Worm (Caenorhabditis elegans): ENCODE data around the gene T28H10.2.
A peak's percentile ranks its signal among the peaks of the same experiment; 100 is the strongest.

The T28H10.2 gene

ce11 chrV:12497725-12498263 lies 15.0 kb downstream of the T28H10.2 start, which contains the start of the genes W04D2.4 and rbm-25 (continued):
- TF ChIP-seq nhr-48 (tag; optimal IDR thresholded peaks at IDR 0.05) (peak; percentile 49), unc-130 (GFP tag; optimal IDR thresholded peaks at IDR 0.05) (no peak), lin-38 (GFP tag; IDR thresholded peaks at IDR 0.05) (peak; percentile 71), T20F7.1 (GFP tag; optimal IDR thresholded peaks at IDR 0.05) (peak; percentile 80), hlh-11 (tag; optimal IDR thresholded peaks at IDR 0.05) (peak; percentile 56), hlh-30 (tag; optimal IDR thresholded peaks at IDR 0.05; ENCODE audit: insufficient read depth) (peak; percentile 63)

ce11 chrV:12494522-12494921 lies 18.2 kb downstream of the T28H10.2 start, which contains the start of gene mrps-11:
TSS of gene mrps-11 (minus strand) at chrV:12494622.
- TF ChIP-seq nhr-77 (tag; optimal IDR thresholded peaks at IDR 0.05) (no peak), ceh-32 (tag; optimal IDR thresholded peaks at IDR 0.05; ENCODE audit: poor library complexity) (no peak), nhr-48 (tag; optimal IDR thresholded peaks at IDR 0.05) (no peak), lim-7 (GFP tag; IDR thresholded peaks at IDR 0.05) (no peak), nhr-237 (tag; optimal IDR thresholded peaks at IDR 0.05) (no peak), mdt-29 (GFP tag; IDR thresholded peaks at IDR 0.05) (no peak), egl-27 (tag; optimal IDR thresholded peaks at IDR 0.05) (no peak), cey-2 (tag; optimal IDR thresholded peaks at IDR 0.05; ENCODE audit: borderline replicate concordance, insufficient read depth) (no peak), nhr-102 (tag; optimal IDR thresholded peaks at IDR 0.05) (no peak), F10B5.3 (tag; optimal IDR thresholded peaks at IDR 0.05) (no peak), mes-2 (tag; optimal IDR thresholded peaks at IDR 0.05; ENCODE audit: poor library complexity, severe bottlenecking) (no peak), unc-39 (tag; optimal IDR thresholded peaks at IDR 0.05) (no peak)

ce11 chrV:12491070-12491643 lies 21.6 kb downstream of the T28H10.2 start:
- TF ChIP-seq unc-130 (GFP tag; optimal IDR thresholded peaks at IDR 0.05) (peak; percentile 65), ZK337.2 (GFP tag; IDR thresholded peaks at IDR 0.05) (0 out of 2 replicates have a peak, but pooled peaks have one; percentile 3), mdt-29 (GFP tag; IDR thresholded peaks at IDR 0.05) (peak; percentile 58; the same call in 1 of the 2 replicates), ztf-11 (tag; optimal IDR thresholded peaks at IDR 0.05) (no peak), nhr-77 (tag; optimal IDR thresholded peaks at IDR 0.05) (peak; percentile 24), zfp-3 (GFP tag; conservative IDR thresholded peaks at IDR 0.05) (0 out of 2 replicates have a peak, but pooled peaks have one; percentile 30), dmd-6 (GFP tag; IDR thresholded peaks at IDR 0.05) (peak; percentile 68), nhr-28 (tag; optimal IDR thresholded peaks at IDR 0.05) (peak; percentile 30), php-3 (GFP tag; IDR thresholded peaks at IDR 0.05) (no peak), hlh-11 (tag; optimal IDR thresholded peaks at IDR 0.05) (peak; percentile 92), dmd-8 (GFP tag; IDR thresholded peaks at IDR 0.05) (0 out of 2 replicates have a peak, but pooled peaks have one; percentile 29), snpc-4 (tag; optimal IDR thresholded peaks at IDR 0.05) (peak; percentile 94), zip-11 (GFP tag; IDR thresholded peaks at IDR 0.05) (0 out of 2 replicates have a peak, but pooled peaks have one; percentile 43), daf-16 (GFP tag; optimal IDR thresholded peaks at IDR 0.05) (peak; percentile 38 to 87), daf-16 (tag; optimal IDR thresholded peaks at IDR 0.05) (peak; percentile 84), hlh-30 (tag; optimal IDR thresholded peaks at IDR 0.05; ENCODE audit: insufficient read depth) (peak; percentile 70), mes-2 (tag; optimal IDR thresholded peaks at IDR 0.05; ENCODE audit: poor library complexity, severe bottlenecking) (peak; percentile 90), set-16 (GFP tag; IDR thresholded peaks at IDR 0.05) (no peak), ztf-7 (tag; optimal IDR thresholded peaks at IDR 0.05) (peak; percentile 52), aha-1 (tag) (peak; percentile 46), nhr-41 (GFP tag; IDR thresholded peaks at IDR 0.05) (peak; percentile 72; the same call in 1 of the 2 replicates), snpc-1.2 (GFP tag; IDR thresholded peaks at IDR 0.05) (peak; percentile 90), rbr-2 (tag; optimal IDR thresholded peaks at IDR 0.05) (peak; percentile 60), jun-1 (tag; optimal IDR thresholded peaks at IDR 0.05) (no peak), pqm-1 (tag; optimal IDR thresholded peaks at IDR 0.05) (peak; percentile 39), fos-1 (tag; optimal IDR thresholded peaks at IDR 0.05) (no peak), tra-1 (GFP tag; IDR thresholded peaks at IDR 0.05) (peak; percentile 55; the same call in 1 of the 2 replicates), Y48G9A.11 (GFP tag; IDR thresholded peaks at IDR 0.05) (peak; percentile 92), duxl-1 (tag; optimal IDR thresholded peaks at IDR 0.05; ENCODE audit: poor library complexity) (peak; percentile 89), nhr-42 (GFP tag; IDR thresholded peaks at IDR 0.05) (peak; percentile 75), pha-4 (GFP tag; IDR thresholded peaks at IDR 0.05) (peak; percentile 60; the same call in 1 of the 2 replicates), pha-4 (tag; optimal IDR thresholded peaks at IDR 0.05) (no peak), dpl-1 (GFP tag; optimal IDR thresholded peaks at IDR 0.05) (peak; percentile 28), arid-1 (GFP tag; conservative IDR thresholded peaks at IDR 0.05) (peak; percentile 76), lin-38 (GFP tag; IDR thresholded peaks at IDR 0.05) (peak; percentile 68)

Data from whole organism, L4 larva.